Worm (Caenorhabditis elegans) whole organism, late embryonic: ENCODE results near the gene C25G6.4.

Experiments
- T23F11.4 ChIP-seq: fragments of 200-800 bp; sonication (Bioruptor generic); optimal IDR thresholded peaks from 2 replicates; lab custom pipeline; 2018; ENCODE audit warnings: mild to moderate bottlenecking, missing genetic modification characterization, missing compliant biosample characterization
- hlh-30 ChIP-seq: sonication (generic microtip); optimal IDR thresholded peaks from 2 replicates; lab custom pipeline; 2017; ENCODE audit warnings: antibody characterized with exemption, missing genetic modification characterization, missing compliant biosample characterization; ENCODE audit not compliant: insufficient read depth
- lin-11 ChIP-seq: fragments of 200-800 bp; sonication (Bioruptor generic); optimal IDR thresholded peaks from 2 replicates; lab custom pipeline; 2018; ENCODE audit warnings: mild to moderate bottlenecking, missing genetic modification characterization, missing compliant biosample characterization

- TF ChIP-seq hlh-30 = no peak
- no peak for TF ChIP-seq T23F11.4 (GFP tag; lab: Kevin White, UChicago)
- TF ChIP-seq lin-11 (tag; lab: Kevin White, UChicago) = no peak
These were observed 3.9 kb downstream of the C25G6.4 start, which contains the start of gene tsp-9 for ce11 chrX:1245717-1246116.
